Worm (Caenorhabditis elegans) whole organism, early embryonic: ENCODE data around the gene str-83.

ENCODE experiments used
- B0310.2 ChIP-seq: sonication (generic microtip); optimal IDR thresholded peaks from 2 replicates; lab custom pipeline; 2016; ENCODE audit warnings: mild to moderate bottlenecking, missing genetic modification characterization, missing compliant biosample characterization
- F13C5.2 ChIP-seq: sonication (generic microtip); optimal IDR thresholded peaks from 2 replicates; lab custom pipeline; 2017; ENCODE audit warnings: mild to moderate bottlenecking, missing genetic modification characterization, inconsistent platforms, missing compliant biosample characterization
- aly-1 ChIP-seq: sonication (generic microtip); optimal IDR thresholded peaks from 2 replicates; lab custom pipeline; 2016; ENCODE audit warnings: missing genetic modification characterization, missing compliant biosample characterization
- ama-1 ChIP-seq: fragments of 150-350 bp; optimal IDR thresholded peaks from 2 replicates; lab custom pipeline; 2014
- ceh-13 ChIP-seq: fragments of 200-800 bp; sonication (Bioruptor generic); optimal IDR thresholded peaks from 2 replicates; lab custom pipeline; 2018; ENCODE audit warnings: mild to moderate bottlenecking, missing genetic modification characterization, missing compliant biosample characterization
- ceh-36 ChIP-seq: sonication (generic microtip); optimal IDR thresholded peaks from 2 replicates; lab custom pipeline; 2016; ENCODE audit warnings: missing genetic modification characterization, inconsistent platforms, missing compliant biosample characterization
- flt-1 ChIP-seq: fragments of 200-800 bp; sonication (Bioruptor generic); IDR thresholded peaks from 2 replicates; pipeline ENCODE4 v1.3.6; 2022; ENCODE audit warnings: missing genetic modification characterization, missing compliant biosample characterization
- hmbx-1 ChIP-seq: sonication (generic microtip); optimal IDR thresholded peaks from 2 replicates; lab custom pipeline; 2016; ENCODE audit warnings: mild to moderate bottlenecking, missing genetic modification characterization, missing compliant biosample characterization
- hmg-4 ChIP-seq: fragments of 200-800 bp; sonication (Bioruptor generic); optimal IDR thresholded peaks from 2 replicates; lab custom pipeline; 2018; ENCODE audit warnings: mild to moderate bottlenecking, missing genetic modification characterization, missing compliant biosample characterization
- hnd-1 ChIP-seq: sonication (generic microtip); optimal IDR thresholded peaks from 2 replicates; lab custom pipeline; 2016; ENCODE audit warnings: missing genetic modification characterization, missing compliant biosample characterization
- scrt-1 ChIP-seq: fragments of 200-800 bp; sonication (Bioruptor generic); IDR thresholded peaks from 2 replicates; pipeline ENCODE4 v1.3.6; 2022; ENCODE audit warnings: missing genetic modification characterization, missing compliant biosample characterization
- sea-1 ChIP-seq: fragments of 200-800 bp; sonication (Bioruptor generic); conservative IDR thresholded peaks from 2 replicates; pipeline ENCODE4 v1.3.6; 2022; ENCODE audit warnings: missing genetic modification characterization, missing compliant biosample characterization
- tbx-11 ChIP-seq: fragments of 200-800 bp; sonication (Bioruptor generic); IDR thresholded peaks from 2 replicates; pipeline ENCODE4 v1.3.6; 2022; ENCODE audit warnings: missing genetic modification characterization, missing compliant biosample characterization
- tbx-37 ChIP-seq: fragments of 200-800 bp; sonication (Bioruptor generic); conservative IDR thresholded peaks from 2 replicates; pipeline ENCODE4 v1.3.6; 2022; ENCODE audit warnings: missing genetic modification reagents, missing genetic modification characterization, missing compliant biosample characterization

- TF ChIP-seq ama-1 (lab: Kevin White, UChicago) (no peak), tbx-11 (GFP tag; lab: Robert Waterston, UW) (no peak), flt-1 (GFP tag; lab: Robert Waterston, UW) (no peak), hmbx-1 (no peak), tbx-37 (GFP tag; lab: Robert Waterston, UW) (no peak), aly-1 (tag; lab: Kevin White, UChicago) (no peak), sea-1 (GFP tag; lab: Robert Waterston, UW) (no peak), ceh-36 (tag; lab: Kevin White, UChicago) (no peak), B0310.2 (tag; lab: Kevin White, UChicago) (no peak), scrt-1 (GFP tag; lab: Robert Waterston, UW) (no peak), F13C5.2 (no peak), hnd-1 (no peak), hmg-4 (GFP tag; lab: Kevin White, UChicago) (no peak), ceh-13 (GFP tag; lab: Kevin White, UChicago) (no peak)
These were observed 27.3 kb upstream of the str-83 start, which contains the start of gene dach-1 for ce11 chrV:3949723-3950122.
